Fruit fly (Drosophila melanogaster) whole organism, embryonic: ENCODE measurements around the gene Trmt6.

Source experiments
- Abd-B ChIP-seq: fragments of 200-800 bp; sonication (Bioruptor generic); optimal IDR thresholded peaks from 2 replicates; lab custom pipeline; 2018; ENCODE audit warnings: missing biosample characterization, mild to moderate bottlenecking, missing genetic modification characterization, moderate library complexity
- CG10209 ChIP-seq: fragments of 200-800 bp; sonication (Bioruptor generic); optimal IDR thresholded peaks from 3 replicates; lab custom pipeline; 2017; ENCODE audit warnings: missing biosample characterization, mild to moderate bottlenecking, missing genetic modification characterization, missing genetic modification reagents
- CG10366 ChIP-seq: fragments of 200-800 bp; sonication (Bioruptor generic); IDR thresholded peaks from 2 replicates; pipeline ENCODE4 v1.3.6; 2022; ENCODE audit warnings: missing biosample characterization, missing genetic modification characterization
- CG14014 ChIP-seq: fragments of 200-800 bp; sonication (Bioruptor generic); IDR thresholded peaks from 2 replicates; pipeline ENCODE4 v1.3.6; 2022; ENCODE audit warnings: missing biosample characterization, missing genetic modification characterization
- CG14710 ChIP-seq: fragments of 200-800 bp; sonication (Bioruptor generic); optimal IDR thresholded peaks from 3 replicates; lab custom pipeline; 2019; ENCODE audit warnings: missing biosample characterization, mild to moderate bottlenecking, missing genetic modification characterization, moderate library complexity
- CG14965 ChIP-seq: fragments of 200-800 bp; sonication (Bioruptor generic); optimal IDR thresholded peaks from 2 replicates; lab custom pipeline; 2016; ENCODE audit warnings: missing biosample characterization, missing genetic modification characterization, borderline replicate concordance
- CG15514 ChIP-seq: fragments of 200-800 bp; sonication (Bioruptor generic); optimal IDR thresholded peaks from 3 replicates; lab custom pipeline; 2017; ENCODE audit warnings: missing biosample characterization, missing genetic modification characterization, mild to moderate bottlenecking, moderate library complexity, missing genetic modification reagents
- CG1603 ChIP-seq: fragments of 200-800 bp; sonication (Bioruptor generic); optimal IDR thresholded peaks from 2 replicates; lab custom pipeline; 2019; ENCODE audit warnings: missing biosample characterization, mild to moderate bottlenecking, missing genetic modification characterization, moderate library complexity
- CG16815 ChIP-seq: fragments of 200-800 bp; sonication (Bioruptor generic); optimal IDR thresholded peaks from 3 replicates; lab custom pipeline; 2017; ENCODE audit warnings: missing biosample characterization, mild to moderate bottlenecking, missing genetic modification characterization
- CG18619 ChIP-seq: fragments of 200-800 bp; sonication (Bioruptor generic); optimal IDR thresholded peaks from 3 replicates; lab custom pipeline; 2017; ENCODE audit warnings: missing biosample characterization, mild to moderate bottlenecking, missing genetic modification characterization
- CG18764 ChIP-seq: fragments of 200-800 bp; sonication (Bioruptor generic); optimal IDR thresholded peaks from 3 replicates; lab custom pipeline; 2016; ENCODE audit warnings: missing biosample characterization, missing genetic modification characterization
- CG2875 ChIP-seq: fragments of 200-800 bp; sonication (Bioruptor generic); optimal IDR thresholded peaks from 2 replicates; lab custom pipeline; 2017; ENCODE audit warnings: missing biosample characterization, mild to moderate bottlenecking, missing genetic modification characterization, missing genetic modification reagents
- CG30020 ChIP-seq: fragments of 200-800 bp; optimal IDR thresholded peaks from 2 replicates; lab custom pipeline; 2019; ENCODE audit warnings: missing biosample characterization, mild to moderate bottlenecking, missing genetic modification characterization, moderate library complexity
- CG30403 ChIP-seq: fragments of 200-800 bp; sonication (Bioruptor generic); optimal IDR thresholded peaks from 3 replicates; lab custom pipeline; 2016; ENCODE audit warnings: missing biosample characterization, missing genetic modification characterization
- CG3163 ChIP-seq: fragments of 200-800 bp; sonication (Bioruptor generic); optimal IDR thresholded peaks from 3 replicates; lab custom pipeline; 2016; ENCODE audit warnings: missing biosample characterization, missing genetic modification characterization
- CG32532 ChIP-seq: fragments of 200-800 bp; sonication (Bioruptor generic); IDR thresholded peaks from 2 replicates; pipeline ENCODE4 v1.3.6; 2022; ENCODE audit warnings: missing biosample characterization, missing genetic modification characterization
- CG3838 ChIP-seq: fragments of 200-800 bp; sonication (Bioruptor generic); optimal IDR thresholded peaks from 3 replicates; lab custom pipeline; 2016; ENCODE audit warnings: missing biosample characterization, missing genetic modification characterization
- CG5180 ChIP-seq: fragments of 200-800 bp; sonication (Bioruptor generic); optimal IDR thresholded peaks from 3 replicates; lab custom pipeline; 2017; ENCODE audit warnings: missing biosample characterization, missing genetic modification characterization, mild to moderate bottlenecking, moderate library complexity, missing genetic modification reagents
- CG5245 ChIP-seq: fragments of 200-800 bp; sonication (Bioruptor generic); optimal IDR thresholded peaks from 3 replicates; lab custom pipeline; 2016; ENCODE audit warnings: missing biosample characterization, missing genetic modification characterization
- CG6254 ChIP-seq: fragments of 200-800 bp; sonication (Bioruptor generic); optimal IDR thresholded peaks from 3 replicates; lab custom pipeline; 2017; ENCODE audit warnings: mild to moderate bottlenecking, missing biosample characterization, missing genetic modification reagents, missing genetic modification characterization
- CG6765 ChIP-seq: fragments of 200-800 bp; sonication (Bioruptor generic); optimal IDR thresholded peaks from 3 replicates; lab custom pipeline; 2017; ENCODE audit warnings: missing biosample characterization, mild to moderate bottlenecking, missing genetic modification characterization
- CG7271 ChIP-seq: fragments of 200-800 bp; sonication (Bioruptor generic); optimal IDR thresholded peaks from 2 replicates; lab custom pipeline; 2018; ENCODE audit warnings: missing biosample characterization, mild to moderate bottlenecking, missing genetic modification characterization, moderate library complexity
- CkIIα-i1 ChIP-seq: fragments of 200-800 bp; sonication (Bioruptor generic); IDR thresholded peaks from 2 replicates; pipeline ENCODE4 v1.3.6; 2022; ENCODE audit warnings: missing biosample characterization, missing genetic modification characterization
- Deaf1 ChIP-seq: fragments of 200-800 bp; optimal IDR thresholded peaks from 3 replicates; lab custom pipeline; 2019; ENCODE audit warnings: missing biosample characterization, mild to moderate bottlenecking, missing genetic modification characterization, moderate library complexity
- Dp ChIP-seq: fragments of 200-800 bp; sonication (Bioruptor generic); optimal IDR thresholded peaks from 2 replicates; lab custom pipeline; 2018; ENCODE audit warnings: missing biosample characterization, mild to moderate bottlenecking, missing genetic modification characterization, moderate library complexity
- GATAe ChIP-seq: fragments of 200-800 bp; sonication (Bioruptor generic); conservative IDR thresholded peaks from 2 replicates; pipeline ENCODE4 v1.3.6; 2022; ENCODE audit warnings: missing biosample characterization, missing genetic modification characterization
- H15 ChIP-seq: fragments of 200-800 bp; sonication (Bioruptor generic); IDR thresholded peaks from 3 replicates; pipeline ENCODE4 v1.3.6; 2022; ENCODE audit warnings: missing biosample characterization, missing genetic modification characterization
- HLH4C ChIP-seq: fragments of 200-800 bp; sonication (Bioruptor generic); IDR thresholded peaks from 3 replicates; pipeline ENCODE4 v1.3.6; 2022; ENCODE audit warnings: missing biosample characterization, missing genetic modification characterization; ENCODE audit not compliant: partially characterized antibody
- HLH54F ChIP-seq: fragments of 200-800 bp; sonication (Bioruptor generic); optimal IDR thresholded peaks from 3 replicates; lab custom pipeline; 2016; ENCODE audit warnings: missing biosample characterization, missing genetic modification characterization
- Hr3 ChIP-seq: fragments of 200-800 bp; sonication (Bioruptor generic); optimal IDR thresholded peaks from 3 replicates; lab custom pipeline; 2016; ENCODE audit warnings: missing biosample characterization, missing genetic modification characterization
- Kr ChIP-seq: fragments of 200-800 bp; sonication (Bioruptor generic); optimal IDR thresholded peaks from 2 replicates; lab custom pipeline; 2017; ENCODE audit warnings: missing biosample characterization, mild to moderate bottlenecking, missing genetic modification characterization
- Pdp1 ChIP-seq, 2 experiments: fragments of 200-800 bp; sonication (Bioruptor generic); optimal IDR thresholded peaks; 3 replicates each; lab custom pipeline; 2016; ENCODE audit warnings: missing biosample characterization in 2 of 2, missing genetic modification characterization in 2 of 2, mild to moderate bottlenecking in 1 of 2, moderate library complexity in 1 of 2
- Rx ChIP-seq: fragments of 200-800 bp; sonication (Bioruptor generic); IDR thresholded peaks from 2 replicates; pipeline ENCODE4 v1.3.6; 2022; ENCODE audit warnings: missing biosample characterization, missing genetic modification characterization
- Ssrp ChIP-seq: fragments of 200-800 bp; sonication (Bioruptor generic); optimal IDR thresholded peaks from 2 replicates; lab custom pipeline; 2018; ENCODE audit warnings: missing biosample characterization, mild to moderate bottlenecking, missing genetic modification characterization, moderate library complexity
- ase ChIP-seq: fragments of 200-800 bp; sonication (Bioruptor generic); IDR thresholded peaks from 3 replicates; pipeline ENCODE4 v1.3.6; 2022; ENCODE audit warnings: missing biosample characterization, missing genetic modification characterization
- cad ChIP-seq: fragments of >200 bp; optimal IDR thresholded peaks from 2 replicates; lab custom pipeline; 2017; ENCODE audit warnings: missing biosample characterization, missing genetic modification characterization
- dpn ChIP-seq, 2 experiments: fragments of 200-800 bp; sonication (Bioruptor generic); optimal IDR thresholded peaks; 3 replicates each; lab custom pipeline; 2016; ENCODE audit warnings: missing biosample characterization in 2 of 2, missing genetic modification characterization in 2 of 2
- eve ChIP-seq, 2 experiments: fragments of >200 bp; optimal IDR thresholded peaks; 2 replicates each; lab custom pipeline; 2017; ENCODE audit warnings: missing biosample characterization in 2 of 2, missing genetic modification characterization in 2 of 2
- odd ChIP-seq: fragments of 200-800 bp; sonication (Bioruptor generic); optimal IDR thresholded peaks from 2 replicates; lab custom pipeline; 2017; ENCODE audit warnings: missing biosample characterization, mild to moderate bottlenecking, missing genetic modification characterization
- org-1 ChIP-seq: fragments of 200-800 bp; sonication (Bioruptor generic); optimal IDR thresholded peaks from 2 replicates; lab custom pipeline; 2017; ENCODE audit warnings: missing biosample characterization, missing genetic modification characterization
- peb ChIP-seq: fragments of 200-800 bp; sonication (Bioruptor generic); IDR thresholded peaks from 2 replicates; pipeline ENCODE4 v1.3.6; 2022; ENCODE audit warnings: missing biosample characterization, missing genetic modification characterization
- pzg ChIP-seq: fragments of 200-800 bp; sonication (Bioruptor generic); optimal IDR thresholded peaks from 3 replicates; lab custom pipeline; 2018; ENCODE audit warnings: missing biosample characterization, mild to moderate bottlenecking, missing genetic modification characterization, moderate library complexity
- ranshi ChIP-seq: fragments of 200-800 bp; sonication (Bioruptor generic); IDR thresholded peaks from 2 replicates; pipeline ENCODE4 v1.3.6; 2022; ENCODE audit warnings: missing biosample characterization, missing genetic modification characterization
- rib ChIP-seq: fragments of 200-800 bp; sonication (Bioruptor generic); IDR thresholded peaks from 2 replicates; pipeline ENCODE4 v1.3.6; 2022; ENCODE audit warnings: missing biosample characterization, missing genetic modification characterization
- seq ChIP-seq: fragments of 200-800 bp; sonication (Bioruptor generic); IDR thresholded peaks from 2 replicates; pipeline ENCODE4 v1.3.6; 2022; ENCODE audit warnings: missing biosample characterization, missing genetic modification characterization
- stc ChIP-seq: fragments of 200-800 bp; sonication (Bioruptor generic); IDR thresholded peaks from 2 replicates; pipeline ENCODE4 v1.3.6; 2022; ENCODE audit warnings: missing biosample characterization, missing genetic modification characterization
- unpg ChIP-seq: fragments of 200-800 bp; sonication (Bioruptor generic); optimal IDR thresholded peaks from 3 replicates; lab custom pipeline; 2018; ENCODE audit warnings: missing biosample characterization, mild to moderate bottlenecking, missing genetic modification characterization, moderate library complexity
- wor ChIP-seq: fragments of 200-800 bp; sonication (Bioruptor generic); IDR thresholded peaks from 2 replicates; pipeline ENCODE4 v1.3.6; 2022; ENCODE audit warnings: missing biosample characterization, missing genetic modification characterization
- zfh1 ChIP-seq: fragments of 200-800 bp; sonication (Bioruptor generic); IDR thresholded peaks from 3 replicates; pipeline ENCODE4 v1.3.6; 2022; ENCODE audit warnings: missing biosample characterization, missing genetic modification characterization

The Trmt6 gene

DNA sequence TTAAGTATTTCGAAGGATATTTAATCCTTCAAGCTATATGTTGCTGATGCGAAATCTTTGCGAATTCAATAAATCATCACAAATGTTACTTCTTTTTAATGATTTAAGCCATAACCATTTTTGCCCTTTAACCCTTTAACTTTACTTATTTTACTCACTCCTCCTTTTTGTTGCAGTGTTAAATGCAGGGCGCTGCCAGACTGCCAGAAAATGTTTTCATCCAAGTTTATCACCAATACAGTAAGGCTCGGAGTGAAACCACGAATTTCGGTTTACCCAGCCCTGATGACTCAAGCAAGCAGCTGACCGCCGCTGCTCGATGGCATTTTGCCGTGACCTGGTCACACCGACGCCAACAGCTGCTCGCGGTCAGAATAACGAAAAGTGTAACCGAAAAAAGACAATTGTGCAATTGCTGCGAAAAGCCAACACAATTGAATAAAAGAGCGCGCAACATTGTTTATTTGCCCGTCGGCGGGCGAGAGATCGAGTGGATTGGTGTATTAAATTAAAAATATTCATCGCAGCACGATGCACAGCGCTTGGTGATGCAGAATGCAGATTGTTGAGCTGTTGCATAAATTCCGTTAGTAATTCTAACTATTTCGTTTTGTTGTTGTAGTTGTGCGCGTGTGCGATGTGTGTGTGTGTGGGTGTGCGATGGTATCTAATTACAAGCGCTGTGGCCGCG lies 48.7 kb upstream of the Trmt6 start, which contains the start of gene CG11050 (continued):
- no peak for TF ChIP-seq Abd-B (GFP tag; lab: Kevin White, UChicago)
- peak; percentile 84 for TF ChIP-seq CG14710 (tag; lab: Kevin White, UChicago)
- peak; percentile 84 to 90 for TF ChIP-seq dpn (GFP tag; optimal IDR thresholded peaks at IDR 0.05; lab: Kevin White, UChicago)
- TF ChIP-seq eve (GFP tag; optimal IDR thresholded peaks at IDR 0.05; lab: Kevin White, UChicago), result no peak
- TF ChIP-seq CG14014 (GFP tag; lab: Robert Waterston, UW), result peak; percentile 78
- TF ChIP-seq CG10209 (GFP tag; lab: Kevin White, UChicago), result peak; percentile 66
- TF ChIP-seq CG16815 (GFP tag; lab: Kevin White, UChicago), result peak; percentile 43
- TF ChIP-seq CG7271, result peak; percentile 54
- peak; percentile 37 for TF ChIP-seq Ssrp
- peak; percentile 55 for TF ChIP-seq org-1 (GFP tag; lab: Kevin White, UChicago)
- peak; percentile 52 for TF ChIP-seq CG5245 (GFP tag; lab: Kevin White, UChicago)
- TF ChIP-seq H15 (GFP tag; lab: Robert Waterston, UW), result peak; percentile 43; the same call in 1 of the 3 replicates
- TF ChIP-seq pzg (GFP tag; lab: Kevin White, UChicago), result peak; percentile 98
- TF ChIP-seq CG3163, result peak; percentile 75
- TF ChIP-seq unpg (GFP tag; lab: Kevin White, UChicago), result peak; percentile 84
- peak; percentile 91 for TF ChIP-seq CG15514 (GFP tag; lab: Kevin White, UChicago)
- TF ChIP-seq wor (GFP tag; lab: Robert Waterston, UW), result no peak
- TF ChIP-seq HLH4C, result no peak; the same call in 2 of the 3 replicates
- TF ChIP-seq CG14965 (GFP tag; lab: Kevin White, UChicago), result peak; percentile 16
- TF ChIP-seq CG6254 (GFP tag; lab: Kevin White, UChicago), result peak; percentile 68
- TF ChIP-seq CG1603 (tag; lab: Kevin White, UChicago), result peak; percentile 94
- no peak for TF ChIP-seq peb (GFP tag; lab: Robert Waterston, UW)
- TF ChIP-seq CG18764 (GFP tag; lab: Kevin White, UChicago), result peak; percentile 72
- no peak for TF ChIP-seq odd
- TF ChIP-seq CG2875, result peak; percentile 75
- TF ChIP-seq ranshi (GFP tag; lab: Robert Waterston, UW), result peak; percentile 76
- TF ChIP-seq GATAe, result no peak
- TF ChIP-seq Dp (GFP tag; lab: Kevin White, UChicago), result peak; percentile 65
- no peak for TF ChIP-seq CkIIα-i1 (GFP tag; lab: Robert Waterston, UW)
- peak; percentile 75 for TF ChIP-seq CG18619
- TF ChIP-seq Pdp1 (GFP tag; optimal IDR thresholded peaks at IDR 0.05; lab: Kevin White, UChicago), result peak; percentile 74 to 93
- peak; percentile 44 for TF ChIP-seq Hr3 (GFP tag; lab: Kevin White, UChicago)
- TF ChIP-seq Kr (GFP tag; lab: Kevin White, UChicago), result peak; percentile 90
- peak; percentile 87 for TF ChIP-seq CG32532 (GFP tag; lab: Robert Waterston, UW)
- peak; percentile 45; the same call in 1 of the 3 replicates for TF ChIP-seq ase (GFP tag; lab: Robert Waterston, UW)
- TF ChIP-seq HLH54F, result peak; percentile 84
- TF ChIP-seq stc (GFP tag; lab: Robert Waterston, UW), result peak; percentile 84
- TF ChIP-seq Deaf1 (tag; lab: Kevin White, UChicago), result peak; percentile 41
- TF ChIP-seq CG3838 (GFP tag; lab: Kevin White, UChicago), result peak; percentile 31
- TF ChIP-seq CG5180, result no peak
- TF ChIP-seq CG30403 (GFP tag; lab: Kevin White, UChicago), result peak; percentile 86
- peak; percentile 72 for TF ChIP-seq CG10366
- no peak for TF ChIP-seq cad (GFP tag; lab: Kevin White, UChicago)
- peak; percentile 40 for TF ChIP-seq CG6765 (GFP tag; lab: Kevin White, UChicago)
- TF ChIP-seq CG30020 (tag; lab: Kevin White, UChicago), result peak; percentile 7
- peak; percentile 84; the same call in 1 of the 2 replicates for TF ChIP-seq rib (GFP tag; lab: Robert Waterston, UW)
- TF ChIP-seq zfh1 (GFP tag; lab: Robert Waterston, UW), result peak; percentile 83
- TF ChIP-seq seq (GFP tag; lab: Robert Waterston, UW), result 0 out of 2 replicates have a peak, but pooled peaks have one; percentile 35
- peak; percentile 56 for TF ChIP-seq Rx
